Fruit fly (Drosophila melanogaster) whole organism, embryonic: ENCODE data around the gene NetB.
A peak's percentile ranks its signal among the peaks of the same experiment; 100 is the strongest.

ENCODE experiments used
- Abd-B ChIP-seq: fragments of 200-800 bp; sonication (Bioruptor generic); optimal IDR thresholded peaks from 2 replicates; lab custom pipeline; 2018; ENCODE audit warnings: missing biosample characterization, mild to moderate bottlenecking, missing genetic modification characterization, moderate library complexity
- Aef1 ChIP-seq: fragments of 200-800 bp; sonication (Bioruptor generic); IDR thresholded peaks from 3 replicates; pipeline ENCODE4 v1.3.6; 2022; ENCODE audit warnings: missing biosample characterization, missing genetic modification characterization
- Blimp-1 ChIP-seq: fragments of 200-800 bp; sonication (Bioruptor generic); optimal IDR thresholded peaks from 3 replicates; lab custom pipeline; 2018; ENCODE audit warnings: missing biosample characterization, missing genetic modification characterization, mild to moderate bottlenecking, moderate library complexity, missing genetic modification reagents
- CG10462 ChIP-seq: fragments of 200-800 bp; sonication (Bioruptor generic); optimal IDR thresholded peaks from 2 replicates; lab custom pipeline; 2016; ENCODE audit warnings: missing biosample characterization, missing genetic modification characterization
- CG10959 ChIP-seq: fragments of 200-800 bp; sonication (Bioruptor generic); IDR thresholded peaks from 2 replicates; pipeline ENCODE4 v1.3.6; 2022; ENCODE audit warnings: missing biosample characterization, missing genetic modification characterization
- CG11504 ChIP-seq: fragments of 200-800 bp; sonication (Bioruptor generic); optimal IDR thresholded peaks from 3 replicates; lab custom pipeline; 2019; ENCODE audit warnings: missing biosample characterization, mild to moderate bottlenecking, missing genetic modification characterization, moderate library complexity
- CG14667 ChIP-seq: fragments of 200-800 bp; sonication (Bioruptor generic); IDR thresholded peaks from 2 replicates; pipeline ENCODE4 v1.3.6; 2022; ENCODE audit warnings: missing biosample characterization, missing genetic modification characterization
- CG1603 ChIP-seq: fragments of 200-800 bp; sonication (Bioruptor generic); optimal IDR thresholded peaks from 2 replicates; lab custom pipeline; 2019; ENCODE audit warnings: missing biosample characterization, mild to moderate bottlenecking, missing genetic modification characterization, moderate library complexity
- CG16813 ChIP-seq: fragments of 200-800 bp; sonication (Bioruptor generic); IDR thresholded peaks from 3 replicates; pipeline ENCODE4 v1.3.6; 2022; ENCODE audit warnings: missing biosample characterization, missing genetic modification characterization; ENCODE audit not compliant: partially characterized antibody
- CG16863 ChIP-seq: fragments of 200-800 bp; sonication (Bioruptor generic); optimal IDR thresholded peaks from 3 replicates; lab custom pipeline; 2016; ENCODE audit warnings: missing biosample characterization, missing genetic modification characterization
- CG17328 ChIP-seq: fragments of 200-800 bp; sonication (Bioruptor generic); IDR thresholded peaks from 2 replicates; pipeline ENCODE4 v1.3.6; 2022; ENCODE audit warnings: missing biosample characterization, missing genetic modification characterization
- CG17829 ChIP-seq: fragments of 200-800 bp; optimal IDR thresholded peaks from 2 replicates; lab custom pipeline; 2019; ENCODE audit warnings: missing biosample characterization, mild to moderate bottlenecking, missing genetic modification characterization, moderate library complexity
- CG18764 ChIP-seq: fragments of 200-800 bp; sonication (Bioruptor generic); optimal IDR thresholded peaks from 3 replicates; lab custom pipeline; 2016; ENCODE audit warnings: missing biosample characterization, missing genetic modification characterization
- CG30403 ChIP-seq: fragments of 200-800 bp; sonication (Bioruptor generic); optimal IDR thresholded peaks from 3 replicates; lab custom pipeline; 2016; ENCODE audit warnings: missing biosample characterization, missing genetic modification characterization
- CG3065 ChIP-seq: fragments of 200-800 bp; sonication (Bioruptor generic); optimal IDR thresholded peaks from 2 replicates; lab custom pipeline; 2016; ENCODE audit warnings: missing biosample characterization, missing genetic modification characterization
- CG31441 ChIP-seq: fragments of 200-800 bp; sonication (Bioruptor generic); IDR thresholded peaks from 2 replicates; pipeline ENCODE4 v1.3.6; 2022; ENCODE audit warnings: missing biosample characterization, missing genetic modification characterization
- CG34422 ChIP-seq: fragments of 200-800 bp; sonication (Bioruptor generic); IDR thresholded peaks from 3 replicates; pipeline ENCODE4 v1.3.6; 2022; ENCODE audit warnings: missing biosample characterization, missing genetic modification characterization
- CG4404 ChIP-seq: fragments of 200-800 bp; sonication (Bioruptor generic); IDR thresholded peaks from 2 replicates; pipeline ENCODE4 v1.3.6; 2022; ENCODE audit warnings: missing biosample characterization, missing genetic modification characterization
- CG8359 ChIP-seq: fragments of 200-800 bp; sonication (Bioruptor generic); optimal IDR thresholded peaks from 2 replicates; lab custom pipeline; 2017; ENCODE audit warnings: missing biosample characterization, mild to moderate bottlenecking, missing genetic modification characterization, borderline replicate concordance
- CG8765 ChIP-seq: fragments of 200-800 bp; sonication (Bioruptor generic); IDR thresholded peaks from 2 replicates; pipeline ENCODE4 v1.3.6; 2022; ENCODE audit warnings: missing biosample characterization, missing genetic modification characterization
- D19B ChIP-seq: fragments of 200-800 bp; sonication (Bioruptor generic); optimal IDR thresholded peaks from 2 replicates; lab custom pipeline; 2017; ENCODE audit warnings: missing biosample characterization, mild to moderate bottlenecking, missing genetic modification characterization
- Dad ChIP-seq: fragments of 200-800 bp; sonication (Bioruptor generic); optimal IDR thresholded peaks from 3 replicates; lab custom pipeline; 2016; ENCODE audit warnings: missing biosample characterization, missing genetic modification characterization
- Drgx ChIP-seq: fragments of 200-800 bp; sonication (Bioruptor generic); IDR thresholded peaks from 2 replicates; pipeline ENCODE4 v1.3.6; 2022; ENCODE audit warnings: missing biosample characterization, missing genetic modification characterization
- Ets65A ChIP-seq: fragments of 200-800 bp; sonication (Bioruptor generic); peaks from one replicate; lab custom pipeline; 2016; ENCODE audit warnings: missing biosample characterization, missing genetic modification characterization
- HLH3B ChIP-seq: fragments of 200-800 bp; sonication (Bioruptor generic); IDR thresholded peaks from 2 replicates; pipeline ENCODE4 v1.3.6; 2022; ENCODE audit warnings: missing biosample characterization, missing genetic modification characterization
- HLH54F ChIP-seq: fragments of 200-800 bp; sonication (Bioruptor generic); optimal IDR thresholded peaks from 3 replicates; lab custom pipeline; 2016; ENCODE audit warnings: missing biosample characterization, missing genetic modification characterization
- Hmr ChIP-seq: fragments of 200-800 bp; sonication (Bioruptor generic); optimal IDR thresholded peaks from 3 replicates; lab custom pipeline; 2017; ENCODE audit warnings: mild to moderate bottlenecking, missing biosample characterization, missing genetic modification reagents, missing genetic modification characterization
- Hr51 ChIP-seq, 2 experiments: fragments of 200-800 bp; sonication (Bioruptor generic); optimal IDR thresholded peaks; 2 replicates in 1 of 2; 3 replicates in 1 of 2; lab custom pipeline; 2016 to 2018; ENCODE audit warnings: missing biosample characterization in 2 of 2, missing genetic modification characterization in 2 of 2, mild to moderate bottlenecking in 1 of 2, moderate library complexity in 1 of 2
- Nf-YB ChIP-seq: fragments of 200-800 bp; sonication (Bioruptor generic); optimal IDR thresholded peaks from 3 replicates; lab custom pipeline; 2019; ENCODE audit warnings: missing biosample characterization, mild to moderate bottlenecking, missing genetic modification characterization, moderate library complexity
- NfI ChIP-seq: fragments of 200-800 bp; sonication (Bioruptor generic); optimal IDR thresholded peaks from 3 replicates; lab custom pipeline; 2018; ENCODE audit warnings: missing biosample characterization, mild to moderate bottlenecking, missing genetic modification characterization, moderate library complexity
- Sox102F ChIP-seq: fragments of 200-800 bp; sonication (Bioruptor generic); optimal IDR thresholded peaks from 2 replicates; lab custom pipeline; 2018; ENCODE audit warnings: missing biosample characterization, mild to moderate bottlenecking, missing genetic modification characterization, moderate library complexity
- Ssrp ChIP-seq: fragments of 200-800 bp; sonication (Bioruptor generic); optimal IDR thresholded peaks from 2 replicates; lab custom pipeline; 2018; ENCODE audit warnings: missing biosample characterization, mild to moderate bottlenecking, missing genetic modification characterization, moderate library complexity
- Usf ChIP-seq: fragments of 200-800 bp; sonication (Bioruptor generic); optimal IDR thresholded peaks from 2 replicates; lab custom pipeline; 2017; ENCODE audit warnings: missing genotype, missing biosample characterization, missing genetic modification characterization
- chif ChIP-seq, 2 experiments: fragments of 200-800 bp; sonication (Bioruptor generic); optimal IDR thresholded peaks; 3 replicates each; lab custom pipeline; 2016; ENCODE audit warnings: missing biosample characterization in 2 of 2, missing genetic modification characterization in 2 of 2
- chn ChIP-seq: fragments of 200-800 bp; sonication (Bioruptor generic); optimal IDR thresholded peaks from 2 replicates; lab custom pipeline; 2016; ENCODE audit warnings: missing biosample characterization, missing genetic modification characterization
- cwo ChIP-seq: fragments of 200-800 bp; sonication (Bioruptor generic); optimal IDR thresholded peaks from 3 replicates; lab custom pipeline; 2017; ENCODE audit warnings: missing biosample characterization, missing genetic modification characterization, mild to moderate bottlenecking, moderate library complexity, missing genetic modification reagents
- dmrt11E ChIP-seq: fragments of 200-800 bp; sonication (Bioruptor generic); optimal IDR thresholded peaks from 3 replicates; lab custom pipeline; 2018; ENCODE audit warnings: missing biosample characterization, mild to moderate bottlenecking, missing genetic modification characterization, moderate library complexity
- eyg ChIP-seq: fragments of 200-800 bp; sonication (Bioruptor generic); optimal IDR thresholded peaks from 3 replicates; lab custom pipeline; 2016; ENCODE audit warnings: missing biosample characterization, missing genetic modification characterization
- grau ChIP-seq: fragments of 200-800 bp; optimal IDR thresholded peaks from 3 replicates; lab custom pipeline; 2019; ENCODE audit warnings: missing biosample characterization, mild to moderate bottlenecking, missing genetic modification characterization, moderate library complexity
- inv ChIP-seq: fragments of 200-800 bp; sonication (Bioruptor generic); IDR thresholded peaks from 2 replicates; pipeline ENCODE4 v1.3.6; 2022; ENCODE audit warnings: missing biosample characterization, missing genetic modification characterization; ENCODE audit not compliant: partially characterized antibody
- maf-S ChIP-seq: fragments of 200-800 bp; sonication (Bioruptor generic); optimal IDR thresholded peaks from 2 replicates; lab custom pipeline; 2016; ENCODE audit warnings: missing biosample characterization, missing genetic modification characterization
- nom ChIP-seq: fragments of 200-800 bp; sonication (Bioruptor generic); optimal IDR thresholded peaks from 2 replicates; lab custom pipeline; 2017; ENCODE audit warnings: missing biosample characterization, missing genetic modification characterization, mild to moderate bottlenecking, moderate library complexity, missing genetic modification reagents
- pan ChIP-seq, 4 experiments: fragments of >200 bp in 3 of 4; fragments of 200-800 bp in 1 of 4; sonication (Bioruptor generic) in 1 of 4; optimal IDR thresholded peaks in 3 of 4; IDR thresholded peaks in 1 of 4; 2 replicates each; pipeline versions ENCODE4 v1.3.6 to Lab custom; 2017 to 2022; ENCODE audit warnings: missing biosample characterization in 2 of 4, missing genetic modification characterization in 2 of 4, mixed read lengths in 1 of 4
- prd ChIP-seq, 3 experiments: fragments of >200 bp in 2 of 3; fragments of 200-800 bp in 1 of 3; sonication (Bioruptor generic) in 1 of 3; optimal IDR thresholded peaks in 2 of 3; IDR thresholded peaks in 1 of 3; 2 replicates in 2 of 3; 3 replicates in 1 of 3; pipeline versions ENCODE4 v1.3.6 to Lab custom; 2017 to 2022; ENCODE audit warnings: missing biosample characterization in 1 of 3, missing genetic modification characterization in 1 of 3
- sens ChIP-seq: fragments of 200-800 bp; sonication (Bioruptor generic); peaks from one replicate; lab custom pipeline; 2016; ENCODE audit warnings: missing biosample characterization, missing genetic modification characterization
- slp2 ChIP-seq: fragments of 200-800 bp; sonication (Bioruptor generic); optimal IDR thresholded peaks from 2 replicates; lab custom pipeline; 2016; ENCODE audit warnings: missing biosample characterization, missing genetic modification characterization
- tin ChIP-seq: fragments of 200-800 bp; sonication (Bioruptor generic); optimal IDR thresholded peaks from 3 replicates; lab custom pipeline; 2016; ENCODE audit warnings: missing biosample characterization, missing genetic modification characterization
- unpg ChIP-seq: fragments of 200-800 bp; sonication (Bioruptor generic); optimal IDR thresholded peaks from 3 replicates; lab custom pipeline; 2018; ENCODE audit warnings: missing biosample characterization, mild to moderate bottlenecking, missing genetic modification characterization, moderate library complexity
- z ChIP-seq: fragments of 200-800 bp; sonication (Bioruptor generic); IDR thresholded peaks from 3 replicates; pipeline ENCODE4 v1.3.6; 2022; ENCODE audit warnings: missing biosample characterization, missing genetic modification characterization

The NetB gene

DNA sequence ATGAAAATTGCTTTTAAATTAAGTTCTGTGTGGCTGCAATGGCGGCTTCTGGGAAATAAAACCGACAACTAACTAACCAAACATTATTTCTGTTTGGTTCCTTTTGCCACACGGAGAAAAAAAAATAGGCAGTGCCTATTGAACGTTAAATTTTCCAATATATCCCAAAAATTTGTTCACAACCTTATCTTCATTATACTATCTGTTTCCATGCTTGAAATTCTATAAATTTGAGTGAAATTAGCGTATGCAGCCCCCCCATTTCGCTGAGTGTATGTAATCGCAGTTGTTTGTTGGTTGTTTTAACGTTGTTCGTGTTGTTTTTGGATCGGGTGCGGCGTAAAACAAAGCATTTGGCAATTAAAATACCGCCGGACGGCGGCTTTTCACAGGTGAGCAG, 10.8 kb downstream of the NetB start (continued):
- no peak for TF ChIP-seq CG16813 (GFP tag; lab: Robert Waterston, UW)
- TF ChIP-seq HLH54F (GFP tag; lab: Kevin White, UChicago), result no peak
- no peak for TF ChIP-seq nom (GFP tag; lab: Kevin White, UChicago)
- TF ChIP-seq D19B (GFP tag; lab: Kevin White, UChicago), result no peak
- TF ChIP-seq chn (GFP tag; lab: Kevin White, UChicago), result peak; percentile 2
- peak; percentile 20 for TF ChIP-seq CG30403 (GFP tag; lab: Kevin White, UChicago)
- TF ChIP-seq Blimp-1, result peak; percentile 21
- TF ChIP-seq Dad (GFP tag; lab: Kevin White, UChicago), result no peak
- TF ChIP-seq CG10462, result no peak
- TF ChIP-seq pan (optimal IDR thresholded peaks at IDR 0.05; lab: Kevin White, UChicago), result no peak
- peak in 1 of 2 experiments; percentile 18 for TF ChIP-seq pan (GFP tag; optimal IDR thresholded peaks at IDR 0.05 in 1 of 2, IDR thresholded peaks at IDR 0.05 in 1 of 2)
- peak; percentile 34; the same call in 1 of the 2 replicates for TF ChIP-seq HLH3B (GFP tag; lab: Robert Waterston, UW)
- TF ChIP-seq Ets65A (GFP tag; lab: Kevin White, UChicago), result peak; percentile 29
- peak; percentile 20 for TF ChIP-seq dmrt11E (tag; lab: Kevin White, UChicago)
- TF ChIP-seq CG17829 (tag; lab: Kevin White, UChicago), result no peak
- peak; percentile 20 for TF ChIP-seq Abd-B
- peak; percentile 46 for TF ChIP-seq Sox102F
- peak; percentile 14 to 29 for TF ChIP-seq chif (GFP tag; optimal IDR thresholded peaks at IDR 0.05; lab: Kevin White, UChicago)
- TF ChIP-seq CG34422 (GFP tag; lab: Robert Waterston, UW), result no peak
- TF ChIP-seq CG8765 (GFP tag; lab: Robert Waterston, UW), result no peak
- no peak for TF ChIP-seq eyg
- TF ChIP-seq CG1603 (tag; lab: Kevin White, UChicago), result peak; percentile 48
- no peak for TF ChIP-seq Usf (GFP tag; lab: Kevin White, UChicago)
- TF ChIP-seq Ssrp, result peak; percentile 33
- no peak for TF ChIP-seq z (GFP tag; lab: Robert Waterston, UW)
- TF ChIP-seq CG31441 (GFP tag; lab: Robert Waterston, UW), result 0 out of 2 replicates have a peak, but pooled peaks have one; percentile 11
- TF ChIP-seq unpg (GFP tag; lab: Kevin White, UChicago), result peak; percentile 23
- TF ChIP-seq Aef1 (GFP tag; lab: Robert Waterston, UW), result 0 out of 3 replicates have a peak, but pooled peaks have one; percentile 12
- TF ChIP-seq CG10959 (GFP tag; lab: Robert Waterston, UW), result 0 out of 2 replicates have a peak, but pooled peaks have one; percentile 18
- peak; percentile 42 for TF ChIP-seq sens (GFP tag; lab: Kevin White, UChicago)
- TF ChIP-seq Hr51 (GFP tag; optimal IDR thresholded peaks at IDR 0.05; lab: Kevin White, UChicago), result peak in 1 of 2 experiments; percentile 30
- no peak for TF ChIP-seq CG16863 (GFP tag; lab: Kevin White, UChicago)
- TF ChIP-seq CG8359 (GFP tag; lab: Kevin White, UChicago), result no peak
- TF ChIP-seq NfI (GFP tag; lab: Kevin White, UChicago), result no peak
- peak; percentile 44; the same call in 1 of the 2 replicates for TF ChIP-seq Drgx (GFP tag; lab: Robert Waterston, UW)
- TF ChIP-seq CG17328 (GFP tag; lab: Robert Waterston, UW), result 0 out of 2 replicates have a peak, but pooled peaks have one; percentile 32
- no peak for TF ChIP-seq inv
- no peak for TF ChIP-seq Nf-YB (GFP tag; lab: Kevin White, UChicago)
- no peak for TF ChIP-seq maf-S (GFP tag; lab: Kevin White, UChicago)
- no peak for TF ChIP-seq CG4404 (GFP tag; lab: Robert Waterston, UW)
- TF ChIP-seq slp2 (GFP tag; lab: Kevin White, UChicago), result peak; percentile 16
- TF ChIP-seq Hmr (GFP tag; lab: Kevin White, UChicago), result no peak
- no peak for TF ChIP-seq prd (optimal IDR thresholded peaks at IDR 0.05; lab: Kevin White, UChicago)
- TF ChIP-seq prd (GFP tag; IDR thresholded peaks at IDR 0.05; lab: Robert Waterston, UW), result peak; percentile 38; the same call in 1 of the 3 replicates
- TF ChIP-seq CG11504, result peak; percentile 47
- TF ChIP-seq cwo (GFP tag; lab: Kevin White, UChicago), result no peak
- TF ChIP-seq tin (GFP tag; lab: Kevin White, UChicago), result peak; percentile 9
- no peak for TF ChIP-seq CG18764 (GFP tag; lab: Kevin White, UChicago)
- TF ChIP-seq CG14667 (GFP tag; lab: Robert Waterston, UW), result no peak
- TF ChIP-seq CG3065, result no peak
- peak; percentile 13 for TF ChIP-seq grau (tag; lab: Kevin White, UChicago)
